Fruit fly (Drosophila melanogaster): ENCODE data around the gene GMF.

GMF gene

DNA sequence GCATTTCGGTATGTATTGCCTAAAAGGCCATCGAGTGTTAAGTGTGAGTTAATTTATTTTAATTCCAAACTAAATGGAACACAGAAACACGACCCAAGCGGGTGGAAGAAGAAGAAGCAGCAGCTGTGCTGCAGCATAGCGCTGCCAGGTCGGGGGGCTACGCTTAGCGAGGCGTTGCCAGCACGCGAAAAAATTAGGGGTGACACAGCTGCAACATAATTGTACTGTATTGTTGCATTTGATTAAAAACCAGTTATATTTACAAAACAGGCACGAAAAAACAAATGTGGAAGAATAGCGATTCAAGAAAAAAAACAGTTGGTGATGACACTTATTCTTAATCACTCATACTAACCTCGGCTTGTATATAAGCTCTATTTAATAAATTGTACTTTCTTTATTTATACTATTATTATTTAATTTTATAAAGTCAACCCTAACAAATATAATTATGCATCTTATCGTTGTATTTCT lies 47.4 kb upstream of the GMF start (continued):
- peak; percentile 23 for TF ChIP-seq scrt (GFP tag; optimal IDR thresholded peaks at IDR 0.05)
- peak; percentile 64; the same call in 1 of the 2 replicates for TF ChIP-seq al (GFP tag; IDR thresholded peaks at IDR 0.05)
- peak; percentile 75 for TF ChIP-seq ind (GFP tag; optimal IDR thresholded peaks at IDR 0.05)
- TF ChIP-seq emc (GFP tag; optimal IDR thresholded peaks at IDR 0.05), result no peak
- TF ChIP-seq Hr78 (GFP tag; optimal IDR thresholded peaks at IDR 0.05), result no peak
- TF ChIP-seq CG32532 (GFP tag; IDR thresholded peaks at IDR 0.05), result peak; percentile 74
- TF ChIP-seq CG10321 (GFP tag; IDR thresholded peaks at IDR 0.05), result 0 out of 2 replicates have a peak, but pooled peaks have one; percentile 40
- peak; percentile 80 for TF ChIP-seq ranshi (GFP tag; IDR thresholded peaks at IDR 0.05)
- peak; percentile 70 for TF ChIP-seq Sox100B (GFP tag; optimal IDR thresholded peaks at IDR 0.05)
- TF ChIP-seq cad (GFP tag; optimal IDR thresholded peaks at IDR 0.05), result no peak
- TF ChIP-seq salm (tag; optimal IDR thresholded peaks at IDR 0.05), result peak; percentile 10
- peak; percentile 60 for TF ChIP-seq lbe (GFP tag; optimal IDR thresholded peaks at IDR 0.05)
- peak; percentile 73 for TF ChIP-seq dysf (GFP tag; IDR thresholded peaks at IDR 0.05)
- no peak for TF ChIP-seq Asciz (GFP tag; optimal IDR thresholded peaks at IDR 0.05)
- TF ChIP-seq stc (GFP tag; IDR thresholded peaks at IDR 0.05), result peak; percentile 45; the same call in 1 of the 2 replicates
- peak; percentile 3 for TF ChIP-seq CG6765 (GFP tag; optimal IDR thresholded peaks at IDR 0.05)
- TF ChIP-seq CG11695 (GFP tag; IDR thresholded peaks at IDR 0.05), result peak; percentile 55; the same call in 1 of the 3 replicates
- peak; percentile 75 for TF ChIP-seq chn (GFP tag; optimal IDR thresholded peaks at IDR 0.05)
- peak; percentile 49 for TF ChIP-seq gsb (GFP tag; IDR thresholded peaks at IDR 0.05)
- peak in 1 of 3 experiments; percentile 65 for TF ChIP-seq lola (GFP tag; optimal IDR thresholded peaks at IDR 0.05)
- peak; percentile 76 for TF ChIP-seq Opbp (GFP tag; IDR thresholded peaks at IDR 0.05; ENCODE audit: partially characterized antibody)
- TF ChIP-seq disco-r (GFP tag; optimal IDR thresholded peaks at IDR 0.05), result no peak
- TF ChIP-seq H2.0 (GFP tag; IDR thresholded peaks at IDR 0.05), result peak; percentile 69
- TF ChIP-seq Oli (tag; optimal IDR thresholded peaks at IDR 0.05), result peak; percentile 68
- TF ChIP-seq CG3407 (GFP tag; optimal IDR thresholded peaks at IDR 0.05), result peak; percentile 12
- TF ChIP-seq CG7271 (tag; optimal IDR thresholded peaks at IDR 0.05), result no peak
- no peak for TF ChIP-seq CG9797 (GFP tag; optimal IDR thresholded peaks at IDR 0.05)
- peak; percentile 43 for TF ChIP-seq CG9609 (GFP tag; optimal IDR thresholded peaks at IDR 0.05)
- no peak for TF ChIP-seq Stat92E (GFP tag; optimal IDR thresholded peaks at IDR 0.05)
- peak; percentile 57 for TF ChIP-seq tx (GFP tag; optimal IDR thresholded peaks at IDR 0.05)
- peak; percentile 46 for TF ChIP-seq ab (GFP tag; optimal IDR thresholded peaks at IDR 0.05)
- TF ChIP-seq HmgD (GFP tag; optimal IDR thresholded peaks at IDR 0.05), result peak; percentile 46
- no peak for TF ChIP-seq yki (optimal IDR thresholded peaks at IDR 0.05)
- TF ChIP-seq CG6813 (GFP tag; optimal IDR thresholded peaks at IDR 0.05), result peak; percentile 56
- TF ChIP-seq Hr51 (GFP tag; optimal IDR thresholded peaks at IDR 0.05), result peak; percentile 7 to 84
- no peak for TF ChIP-seq CG4854 (GFP tag; optimal IDR thresholded peaks at IDR 0.05)
- peak; percentile 67 for TF ChIP-seq pfk (GFP tag; optimal IDR thresholded peaks at IDR 0.05)
- TF ChIP-seq eve (GFP tag; optimal IDR thresholded peaks at IDR 0.05), result no peak
- peak; percentile 72 for TF ChIP-seq B-H1 (GFP tag; IDR thresholded peaks at IDR 0.05)
- peak; percentile 17 for TF ChIP-seq run (tag; optimal IDR thresholded peaks at IDR 0.05)
- peak; percentile 66 for TF ChIP-seq pzg (GFP tag; optimal IDR thresholded peaks at IDR 0.05)
- peak; percentile 62 for TF ChIP-seq az2 (GFP tag; optimal IDR thresholded peaks at IDR 0.05)
- TF ChIP-seq CrebB (tag; optimal IDR thresholded peaks at IDR 0.05), result peak; percentile 3
- TF ChIP-seq Fer1 (GFP tag; optimal IDR thresholded peaks at IDR 0.05), result peak; percentile 65
- TF ChIP-seq Usf (GFP tag; optimal IDR thresholded peaks at IDR 0.05), result peak; percentile 30
- TF ChIP-seq ase (GFP tag; IDR thresholded peaks at IDR 0.05), result peak; percentile 75; the same call in 2 of the 3 replicates
- peak; percentile 70; the same call in 1 of the 2 replicates for TF ChIP-seq klu (GFP tag; IDR thresholded peaks at IDR 0.05)
- peak; percentile 70 for TF ChIP-seq wdn (GFP tag; IDR thresholded peaks at IDR 0.05)
- TF ChIP-seq pita (GFP tag; optimal IDR thresholded peaks at IDR 0.05), result no peak
- TF ChIP-seq ara (GFP tag; IDR thresholded peaks at IDR 0.05), result peak; percentile 51; the same call in 1 of the 2 replicates

All from whole organism, embryonic.